Fruit fly (Drosophila melanogaster) S2 (cell line): ENCODE data around the gene kar.

Experiments used
- CG8478 ChIP-seq: fragments of >200 bp; optimal IDR thresholded peaks from 2 replicates; lab custom pipeline; 2018
- CTCF ChIP-seq, 2 experiments: fragments of >200 bp; optimal IDR thresholded peaks; 2 replicates each; lab custom pipeline; 2018

The kar gene

dm6 chr3R:12688672-12689417 lies at the start of gene kar:
TSS of gene kar (minus strand) at chr3R:12689367.
- TF ChIP-seq CTCF (optimal IDR thresholded peaks at IDR 0.05; lab: Kevin White, UChicago) (no peak), CG8478 (lab: Kevin White, UChicago) (no peak)

dm6 chr3R:12727944-12728649 lies 38.9 kb upstream of the kar start:
- TF ChIP-seq CTCF (optimal IDR thresholded peaks at IDR 0.05; lab: Kevin White, UChicago) (no peak), CG8478 (lab: Kevin White, UChicago) (no peak)

- TF ChIP-seq CG8478 (lab: Kevin White, UChicago) (no peak), CTCF (optimal IDR thresholded peaks at IDR 0.05; lab: Kevin White, UChicago) (peak; percentile 6 to 71)
These were observed 34.6 kb upstream of the kar start for dm6 chr3R:12723759-12724158.

dm6 chr3R:12722392-12722914 lies 33.3 kb upstream of the kar start, which contains the start of gene Men:
TSS of gene Men (minus strand) at chr3R:12722442.
- TF ChIP-seq CG8478 (lab: Kevin White, UChicago) (no peak), CTCF (optimal IDR thresholded peaks at IDR 0.05; lab: Kevin White, UChicago) (no peak)

dm6 chr3R:12720344-12721200 lies 31.4 kb upstream of the kar start:
- TF ChIP-seq CG8478 (lab: Kevin White, UChicago) (no peak), CTCF (optimal IDR thresholded peaks at IDR 0.05; lab: Kevin White, UChicago) (no peak)

dm6 chr3R:12719627-12720343 lies 30.6 kb upstream of the kar start:
- TF ChIP-seq CTCF (optimal IDR thresholded peaks at IDR 0.05; lab: Kevin White, UChicago) (no peak), CG8478 (lab: Kevin White, UChicago) (no peak)

- TF ChIP-seq CG8478 (lab: Kevin White, UChicago) (no peak), CTCF (optimal IDR thresholded peaks at IDR 0.05; lab: Kevin White, UChicago) (no peak)
These were observed 29.4 kb upstream of the kar start for dm6 chr3R:12718536-12719033.

- TF ChIP-seq CTCF (optimal IDR thresholded peaks at IDR 0.05; lab: Kevin White, UChicago) (no peak), CG8478 (lab: Kevin White, UChicago) (no peak)
These were observed 28.7 kb upstream of the kar start for dm6 chr3R:12717588-12718535.

dm6 chr3R:12716894-12717293 lies 27.7 kb upstream of the kar start:
- TF ChIP-seq CTCF (optimal IDR thresholded peaks at IDR 0.05; lab: Kevin White, UChicago) (no peak), CG8478 (lab: Kevin White, UChicago) (no peak)

- no peak for TF ChIP-seq CG8478 (lab: Kevin White, UChicago)
- no peak for TF ChIP-seq CTCF (optimal IDR thresholded peaks at IDR 0.05; lab: Kevin White, UChicago)
These were observed 27.1 kb upstream of the kar start for dm6 chr3R:12716251-12716650.

- TF ChIP-seq CG8478 (lab: Kevin White, UChicago) (no peak), CTCF (optimal IDR thresholded peaks at IDR 0.05; lab: Kevin White, UChicago) (no peak)
These were observed 26.1 kb upstream of the kar start for dm6 chr3R:12715253-12715652.
